Worm (Caenorhabditis elegans) whole organism, early embryonic: Measurements from ENCODE around the gene F26H11.8.

Source experiments
- B0310.2 ChIP-seq: sonication (generic microtip); optimal IDR thresholded peaks from 2 replicates; lab custom pipeline; 2016; ENCODE audit warnings: mild to moderate bottlenecking, missing genetic modification characterization, missing compliant biosample characterization
- F13C5.2 ChIP-seq: sonication (generic microtip); optimal IDR thresholded peaks from 2 replicates; lab custom pipeline; 2017; ENCODE audit warnings: mild to moderate bottlenecking, missing genetic modification characterization, inconsistent platforms, missing compliant biosample characterization
- aly-1 ChIP-seq: sonication (generic microtip); optimal IDR thresholded peaks from 2 replicates; lab custom pipeline; 2016; ENCODE audit warnings: missing genetic modification characterization, missing compliant biosample characterization
- ama-1 ChIP-seq: fragments of 150-350 bp; optimal IDR thresholded peaks from 2 replicates; lab custom pipeline; 2014
- ceh-13 ChIP-seq: fragments of 200-800 bp; sonication (Bioruptor generic); optimal IDR thresholded peaks from 2 replicates; lab custom pipeline; 2018; ENCODE audit warnings: mild to moderate bottlenecking, missing genetic modification characterization, missing compliant biosample characterization
- ceh-36 ChIP-seq: sonication (generic microtip); optimal IDR thresholded peaks from 2 replicates; lab custom pipeline; 2016; ENCODE audit warnings: missing genetic modification characterization, inconsistent platforms, missing compliant biosample characterization
- flt-1 ChIP-seq: fragments of 200-800 bp; sonication (Bioruptor generic); IDR thresholded peaks from 2 replicates; pipeline ENCODE4 v1.3.6; 2022; ENCODE audit warnings: missing genetic modification characterization, missing compliant biosample characterization
- hmbx-1 ChIP-seq: sonication (generic microtip); optimal IDR thresholded peaks from 2 replicates; lab custom pipeline; 2016; ENCODE audit warnings: mild to moderate bottlenecking, missing genetic modification characterization, missing compliant biosample characterization
- pes-1 ChIP-seq: fragments of 200-800 bp; sonication (Bioruptor generic); IDR thresholded peaks from 2 replicates; pipeline ENCODE4 v1.3.6; 2022; ENCODE audit warnings: missing genetic modification reagents, missing genetic modification characterization, missing compliant biosample characterization
- scrt-1 ChIP-seq: fragments of 200-800 bp; sonication (Bioruptor generic); IDR thresholded peaks from 2 replicates; pipeline ENCODE4 v1.3.6; 2022; ENCODE audit warnings: missing genetic modification characterization, missing compliant biosample characterization
- sea-1 ChIP-seq: fragments of 200-800 bp; sonication (Bioruptor generic); conservative IDR thresholded peaks from 2 replicates; pipeline ENCODE4 v1.3.6; 2022; ENCODE audit warnings: missing genetic modification characterization, missing compliant biosample characterization
- tbx-11 ChIP-seq: fragments of 200-800 bp; sonication (Bioruptor generic); IDR thresholded peaks from 2 replicates; pipeline ENCODE4 v1.3.6; 2022; ENCODE audit warnings: missing genetic modification characterization, missing compliant biosample characterization
- tbx-37 ChIP-seq: fragments of 200-800 bp; sonication (Bioruptor generic); conservative IDR thresholded peaks from 2 replicates; pipeline ENCODE4 v1.3.6; 2022; ENCODE audit warnings: missing genetic modification reagents, missing genetic modification characterization, missing compliant biosample characterization
- tra-4 ChIP-seq: sonication (generic microtip); optimal IDR thresholded peaks from 2 replicates; lab custom pipeline; 2017; ENCODE audit warnings: missing genetic modification characterization, missing compliant biosample characterization

ce11 chrII:14381450-14381849 is 6.9 kb upstream of the F26H11.8 start, which contains the start of gene sdz-26:
- no peak for TF ChIP-seq pes-1 (GFP tag; lab: Robert Waterston, UW)
- TF ChIP-seq flt-1 (GFP tag; lab: Robert Waterston, UW): no peak
- TF ChIP-seq F13C5.2 (tag; lab: Kevin White, UChicago): no peak
- TF ChIP-seq ceh-36 (tag; lab: Kevin White, UChicago): no peak
- no peak for TF ChIP-seq sea-1 (GFP tag; lab: Robert Waterston, UW)
- TF ChIP-seq tbx-37 (GFP tag; lab: Robert Waterston, UW): no peak
- TF ChIP-seq ama-1 (lab: Kevin White, UChicago): no peak
- TF ChIP-seq ceh-13 (GFP tag; lab: Kevin White, UChicago): no peak
- no peak for TF ChIP-seq aly-1 (tag; lab: Kevin White, UChicago)
- TF ChIP-seq hmbx-1 (tag; lab: Kevin White, UChicago): no peak
- no peak for TF ChIP-seq B0310.2 (tag; lab: Kevin White, UChicago)
- TF ChIP-seq tbx-11 (GFP tag; lab: Robert Waterston, UW): no peak
- no peak for TF ChIP-seq tra-4
- TF ChIP-seq scrt-1: no peak
